Worm (Caenorhabditis elegans) whole organism, L1 larva: Measurements from ENCODE around the gene nra-4.

Experiments
- C04F5.9 ChIP-seq: sonication (generic microtip); optimal IDR thresholded peaks from 2 replicates; lab custom pipeline; 2016; ENCODE audit warnings: missing genetic modification characterization, missing compliant biosample characterization
- aha-1 ChIP-seq: fragments of 150-350 bp; optimal IDR thresholded peaks from 2 replicates; lab custom pipeline; 2014; ENCODE audit warnings: missing biosample characterization, missing genetic modification characterization
- ceh-8 ChIP-seq: fragments of 200-800 bp; sonication (Bioruptor generic); optimal IDR thresholded peaks from 2 replicates; lab custom pipeline; 2018; ENCODE audit warnings: mild to moderate bottlenecking, missing genetic modification characterization, moderate library complexity, missing compliant biosample characterization
- ceh-88 ChIP-seq: fragments of 200-800 bp; sonication (Bioruptor generic); IDR thresholded peaks from 2 replicates; pipeline ENCODE4 v1.3.6; 2022; ENCODE audit warnings: missing genetic modification characterization, missing compliant biosample characterization
- ceh-90 ChIP-seq: sonication (generic microtip); optimal IDR thresholded peaks from 2 replicates; lab custom pipeline; 2016; ENCODE audit warnings: missing genetic modification characterization, missing compliant biosample characterization
- ces-1 ChIP-seq: fragments of 150-350 bp; optimal IDR thresholded peaks from 2 replicates; lab custom pipeline; 2014; ENCODE audit warnings: missing biosample characterization, missing genetic modification reagents, missing genetic modification characterization
- efl-3 ChIP-seq: fragments of 200-800 bp; sonication (Bioruptor generic); optimal IDR thresholded peaks from 2 replicates; lab custom pipeline; 2018; ENCODE audit warnings: mild to moderate bottlenecking, missing genetic modification characterization, missing compliant biosample characterization
- egl-13 ChIP-seq: sonication (generic microtip); optimal IDR thresholded peaks from 2 replicates; lab custom pipeline; 2016; ENCODE audit warnings: missing genotype, missing genetic modification reagents, missing genetic modification characterization, missing compliant biosample characterization
- elt-2 ChIP-seq: sonication (generic microtip); optimal IDR thresholded peaks from 2 replicates; lab custom pipeline; 2016; ENCODE audit warnings: missing genetic modification characterization, mild to moderate bottlenecking, inconsistent platforms, missing compliant biosample characterization, missing genetic modification reagents
- fkh-10 ChIP-seq: sonication (generic microtip); optimal IDR thresholded peaks from 2 replicates; lab custom pipeline; 2017; ENCODE audit warnings: missing biosample characterization, missing genetic modification reagents, missing genetic modification characterization
- fkh-8 ChIP-seq: sonication (generic microtip); optimal IDR thresholded peaks from 2 replicates; lab custom pipeline; 2016; ENCODE audit warnings: mild to moderate bottlenecking, missing genetic modification characterization, missing compliant biosample characterization
- jun-1 ChIP-seq: fragments of 150-350 bp; optimal IDR thresholded peaks from 2 replicates; lab custom pipeline; 2014; ENCODE audit warnings: missing biosample characterization, missing genetic modification reagents, missing genetic modification characterization
- lin-13 ChIP-seq: fragments of 150-350 bp; optimal IDR thresholded peaks from 2 replicates; lab custom pipeline; 2014; ENCODE audit warnings: missing biosample characterization, missing genetic modification reagents, missing genetic modification characterization
- lin-15B ChIP-seq: fragments of 150-350 bp; sonication (generic microtip); optimal IDR thresholded peaks from 3 replicates; lab custom pipeline; 2014; ENCODE audit warnings: missing biosample characterization, missing genetic modification characterization
- lir-3 ChIP-seq: sonication (generic microtip); optimal IDR thresholded peaks from 2 replicates; lab custom pipeline; 2016; ENCODE audit warnings: mild to moderate bottlenecking, missing genetic modification characterization, moderate library complexity, missing compliant biosample characterization; ENCODE audit not compliant: poor library complexity
- lsy-2 ChIP-seq, 2 experiments: fragments of 150-350 bp; optimal IDR thresholded peaks; 2 replicates each; lab custom pipeline; 2014; ENCODE audit warnings: missing biosample characterization in 2 of 2, missing genetic modification characterization in 2 of 2
- nhr-12 ChIP-seq: sonication (generic microtip); optimal IDR thresholded peaks from 2 replicates; lab custom pipeline; 2017; ENCODE audit warnings: missing biosample characterization, missing genetic modification characterization
- nhr-19 ChIP-seq: fragments of 200-800 bp; sonication (Bioruptor generic); conservative IDR thresholded peaks from 2 replicates; pipeline ENCODE4 v1.3.6; 2022; ENCODE audit warnings: missing genetic modification characterization, missing compliant biosample characterization
- nhr-20 ChIP-seq: sonication (generic microtip); optimal IDR thresholded peaks from 2 replicates; lab custom pipeline; 2016; ENCODE audit warnings: mild to moderate bottlenecking, missing genetic modification characterization, missing compliant biosample characterization
- nhr-28 ChIP-seq: fragments of 150-350 bp; optimal IDR thresholded peaks from 2 replicates; lab custom pipeline; 2014; ENCODE audit warnings: missing biosample characterization, missing genetic modification characterization
- nhr-77 ChIP-seq: fragments of 150-350 bp; optimal IDR thresholded peaks from 2 replicates; lab custom pipeline; 2014; ENCODE audit warnings: missing biosample characterization, missing genetic modification characterization
- pag-3 ChIP-seq: sonication (generic microtip); optimal IDR thresholded peaks from 2 replicates; lab custom pipeline; 2017; ENCODE audit warnings: missing genetic modification characterization, mild to moderate bottlenecking, missing compliant biosample characterization, antibody characterized with exemption, borderline replicate concordance; ENCODE audit not compliant: insufficient read depth
- pqm-1 ChIP-seq: sonication (generic microtip); optimal IDR thresholded peaks from 3 replicates; lab custom pipeline; 2017; ENCODE audit warnings: missing biosample characterization, missing genetic modification characterization
- snu-23 ChIP-seq: sonication (generic microtip); optimal IDR thresholded peaks from 2 replicates; lab custom pipeline; 2016; ENCODE audit warnings: missing genetic modification characterization, missing compliant biosample characterization
- sox-4 ChIP-seq: sonication (generic microtip); optimal IDR thresholded peaks from 2 replicates; lab custom pipeline; 2016; ENCODE audit warnings: missing genetic modification characterization, missing compliant biosample characterization
- tbx-2 ChIP-seq: sonication (generic microtip); optimal IDR thresholded peaks from 2 replicates; lab custom pipeline; 2016; ENCODE audit warnings: missing genetic modification characterization, missing compliant biosample characterization
- unc-62 ChIP-seq: fragments of 150-350 bp; optimal IDR thresholded peaks from 2 replicates; lab custom pipeline; 2014; ENCODE audit warnings: missing biosample characterization, missing genetic modification reagents, missing genetic modification characterization
- unc-86 ChIP-seq: sonication (generic microtip); optimal IDR thresholded peaks from 2 replicates; lab custom pipeline; 2016; ENCODE audit warnings: missing genetic modification characterization, missing compliant biosample characterization
- unc-98 ChIP-seq: fragments of 200-800 bp; sonication (Bioruptor generic); IDR thresholded peaks from 2 replicates; pipeline ENCODE4 v1.3.6; 2022; ENCODE audit warnings: missing genetic modification characterization, missing compliant biosample characterization
- vab-15 ChIP-seq: sonication (generic microtip); optimal IDR thresholded peaks from 2 replicates; lab custom pipeline; 2017; ENCODE audit warnings: missing genotype, mild to moderate bottlenecking, missing genetic modification characterization, missing compliant biosample characterization
- xbp-1 ChIP-seq: sonication (generic microtip); optimal IDR thresholded peaks from 2 replicates; lab custom pipeline; 2016; ENCODE audit warnings: missing genetic modification characterization, missing compliant biosample characterization
- zag-1 ChIP-seq: fragments of 150-350 bp; optimal IDR thresholded peaks from 2 replicates; lab custom pipeline; 2014; ENCODE audit warnings: missing biosample characterization, missing genetic modification characterization

nra-4 gene

ce11 chrV:1027044-1027443 lies 21.3 kb downstream of the nra-4 start, which contains the start of gene R09A1.3:
TSS of gene R09A1.3 (minus strand) at chrV:1027074.
- no peak for TF ChIP-seq nhr-20 (tag; lab: Kevin White, UChicago)
- no peak for TF ChIP-seq vab-15 (tag; lab: Kevin White, UChicago)
- TF ChIP-seq elt-2 (tag; lab: Kevin White, UChicago), result no peak
- TF ChIP-seq xbp-1 (tag; lab: Kevin White, UChicago), result no peak
- no peak for TF ChIP-seq lir-3 (tag; lab: Kevin White, UChicago)
- TF ChIP-seq ces-1 (GFP tag; lab: Kevin White, UChicago), result no peak
- no peak for TF ChIP-seq lsy-2 (tag; optimal IDR thresholded peaks at IDR 0.05; lab: Kevin White, UChicago)
- no peak for TF ChIP-seq unc-62 (GFP tag; lab: Kevin White, UChicago)
- TF ChIP-seq pqm-1 (tag; lab: Kevin White, UChicago), result no peak
- TF ChIP-seq efl-3 (GFP tag; lab: Kevin White, UChicago), result no peak
- TF ChIP-seq lin-13 (GFP tag; lab: Kevin White, UChicago), result no peak
- TF ChIP-seq, all 84 proteins: peak for 0

- TF ChIP-seq snu-23 (GFP tag; lab: Kevin White, UChicago) (no peak), lin-15B (tag; lab: Kevin White, UChicago) (no peak), egl-13 (no peak), nhr-19 (GFP tag; lab: Robert Waterston, UW) (no peak), fkh-10 (no peak), nhr-28 (tag; lab: Kevin White, UChicago) (no peak), unc-98 (GFP tag; lab: Robert Waterston, UW) (no peak), aha-1 (tag; lab: Kevin White, UChicago) (no peak), zag-1 (tag; lab: Kevin White, UChicago) (no peak), sox-4 (tag; lab: Kevin White, UChicago) (no peak), lin-13 (GFP tag; lab: Kevin White, UChicago) (no peak)
These were observed 25.0 kb downstream of the nra-4 start, which contains the start of gene pei-2 for ce11 chrV:1023367-1023766. TSS of gene pei-2 (minus strand) at chrV:1023467.

ce11 chrV:1021456-1021855 lies 26.9 kb downstream of the nra-4 start:
- TF ChIP-seq ceh-8 (GFP tag; lab: Kevin White, UChicago), result peak; percentile 42
- no peak for TF ChIP-seq C04F5.9
- no peak for TF ChIP-seq fkh-10

ce11 chrV:1017196-1017595 lies 31.2 kb downstream of the nra-4 start:
- TF ChIP-seq tbx-2 (tag; lab: Kevin White, UChicago) (no peak), fkh-8 (tag; lab: Kevin White, UChicago) (no peak), lsy-2 (tag; optimal IDR thresholded peaks at IDR 0.05; lab: Kevin White, UChicago) (no peak), nhr-20 (tag; lab: Kevin White, UChicago) (no peak), elt-2 (tag; lab: Kevin White, UChicago) (no peak), nhr-77 (tag; lab: Kevin White, UChicago) (no peak), unc-86 (no peak), sox-4 (tag; lab: Kevin White, UChicago) (no peak), ceh-88 (no peak), lin-15B (tag; lab: Kevin White, UChicago) (no peak)

- no peak for TF ChIP-seq unc-62 (GFP tag; lab: Kevin White, UChicago)
- TF ChIP-seq unc-86, result no peak
- TF ChIP-seq pqm-1 (tag; lab: Kevin White, UChicago), result no peak
- TF ChIP-seq C04F5.9, result no peak
- no peak for TF ChIP-seq xbp-1 (tag; lab: Kevin White, UChicago)
- TF ChIP-seq lsy-2 (tag; optimal IDR thresholded peaks at IDR 0.05; lab: Kevin White, UChicago), result no peak
- TF ChIP-seq pag-3 (tag; lab: Kevin White, UChicago), result no peak
- no peak for TF ChIP-seq fkh-8 (tag; lab: Kevin White, UChicago)
- no peak for TF ChIP-seq nhr-12 (tag; lab: Kevin White, UChicago)
- TF ChIP-seq ceh-90 (tag; lab: Kevin White, UChicago), result no peak
- TF ChIP-seq jun-1 (tag; lab: Kevin White, UChicago), result no peak
- TF ChIP-seq nhr-77 (tag; lab: Kevin White, UChicago), result no peak
- no peak for TF ChIP-seq tbx-2 (tag; lab: Kevin White, UChicago)
These were observed 33.2 kb downstream of the nra-4 start for ce11 chrV:1015194-1015593.
